Fruit fly (Drosophila melanogaster) Kc167 (cell line): ENCODE measurements around the gene Myo95E.

Experiments
- Sin3A ChIP-seq: fragments of >200 bp; optimal IDR thresholded peaks from 2 replicates; lab custom pipeline; 2018; ENCODE audit warnings: missing external identifiers
- insv ChIP-seq: fragments of >200 bp; optimal IDR thresholded peaks from 3 replicates; lab custom pipeline; 2018; ENCODE audit warnings: missing external identifiers
- ttk ChIP-seq: sonication (Bioruptor generic); optimal IDR thresholded peaks from 2 replicates; lab custom pipeline; 2017; ENCODE audit warnings: missing external identifiers

dm6 chr3R:24112320-24113069 lies 48.8 kb downstream of the Myo95E start, which contains the start of gene CG13605:
- TF ChIP-seq insv (lab: Kevin White, UChicago) = no peak
- TF ChIP-seq Sin3A = no peak
- no peak for TF ChIP-seq ttk
